Fruit fly (Drosophila melanogaster): Measurements from ENCODE around the gene CG45099.

CG45099 gene

dm6 chr3R:22034160-22034742, at the start of gene CG45099, which contains the start of the genes CG6015, pit and Fadd:
CG45099 (minus strand) TSS chr3R:22034286.
CG6015 (minus strand) TSS chr3R:22034286.
pit (plus strand) TSS chr3R:22034298.
Fadd (plus strand) TSS chr3R:22034455.
- no peak for TF ChIP-seq CG8478 (optimal IDR thresholded peaks at IDR 0.05)
- peak in 1 of 2 experiments; percentile 23 for TF ChIP-seq CTCF (optimal IDR thresholded peaks at IDR 0.05)

- no peak for TF ChIP-seq CG8478 (optimal IDR thresholded peaks at IDR 0.05)
- no peak for TF ChIP-seq CTCF (optimal IDR thresholded peaks at IDR 0.05)
Measured at dm6 chr3R:22080161-22080560, 46.1 kb upstream of the CG45099 start, which contains the start of gene CG13408. CG13408 (plus strand) TSS chr3R:22080382.

- TF ChIP-seq CTCF (optimal IDR thresholded peaks at IDR 0.05) (no peak), CG8478 (optimal IDR thresholded peaks at IDR 0.05) (no peak)
Measured at dm6 chr3R:22072553-22072952, 38.5 kb upstream of the CG45099 start.

- no peak for TF ChIP-seq CTCF (optimal IDR thresholded peaks at IDR 0.05)
Measured at dm6 chr3R:22071628-22072027, 37.5 kb upstream of the CG45099 start.

- TF ChIP-seq CTCF (optimal IDR thresholded peaks at IDR 0.05) (no peak), CG8478 (optimal IDR thresholded peaks at IDR 0.05) (no peak)
Measured at dm6 chr3R:22067235-22067634, 33.1 kb upstream of the CG45099 start.

dm6 chr3R:22066440-22066839, 32.4 kb upstream of the CG45099 start:
- TF ChIP-seq CTCF (optimal IDR thresholded peaks at IDR 0.05) (no peak), CG8478 (optimal IDR thresholded peaks at IDR 0.05) (no peak)

dm6 chr3R:22057083-22057482, 23.0 kb upstream of the CG45099 start:
- TF ChIP-seq CTCF (optimal IDR thresholded peaks at IDR 0.05), result no peak
- TF ChIP-seq CG8478 (optimal IDR thresholded peaks at IDR 0.05), result no peak

dm6 chr3R:22053740-22054139, 19.7 kb upstream of the CG45099 start:
- no peak for TF ChIP-seq CG8478 (optimal IDR thresholded peaks at IDR 0.05)
- TF ChIP-seq CTCF (optimal IDR thresholded peaks at IDR 0.05), result no peak

dm6 chr3R:22053202-22053601, 19.1 kb upstream of the CG45099 start:
- TF ChIP-seq CG8478 (optimal IDR thresholded peaks at IDR 0.05) (no peak), CTCF (optimal IDR thresholded peaks at IDR 0.05) (no peak)

- TF ChIP-seq CG8478 (optimal IDR thresholded peaks at IDR 0.05), result no peak
- TF ChIP-seq CTCF (optimal IDR thresholded peaks at IDR 0.05), result no peak
Measured at dm6 chr3R:22052235-22052634, 18.1 kb upstream of the CG45099 start.

- no peak for TF ChIP-seq CTCF (optimal IDR thresholded peaks at IDR 0.05)
- TF ChIP-seq CG8478 (optimal IDR thresholded peaks at IDR 0.05), result no peak
Measured at dm6 chr3R:22049134-22049796, 15.2 kb upstream of the CG45099 start.

dm6 chr3R:22047412-22047811, 13.3 kb upstream of the CG45099 start:
- TF ChIP-seq CG8478 (optimal IDR thresholded peaks at IDR 0.05), result no peak
- TF ChIP-seq CTCF (optimal IDR thresholded peaks at IDR 0.05), result no peak

dm6 chr3R:22046723-22047122, 12.6 kb upstream of the CG45099 start:
- TF ChIP-seq CG8478 (optimal IDR thresholded peaks at IDR 0.05) (no peak), CTCF (optimal IDR thresholded peaks at IDR 0.05) (no peak)

- TF ChIP-seq CG8478 (optimal IDR thresholded peaks at IDR 0.05) (no peak), CTCF (optimal IDR thresholded peaks at IDR 0.05) (no peak)
Measured at dm6 chr3R:22046231-22046630, 12.1 kb upstream of the CG45099 start.

- TF ChIP-seq CG8478 (optimal IDR thresholded peaks at IDR 0.05) (no peak), CTCF (optimal IDR thresholded peaks at IDR 0.05) (no peak)
Measured at dm6 chr3R:22044443-22044970, 10.4 kb upstream of the CG45099 start.

dm6 chr3R:22043748-22044402, 9.8 kb upstream of the CG45099 start:
- TF ChIP-seq CTCF (optimal IDR thresholded peaks at IDR 0.05), result no peak

All from S2 (cell line).